Worm (Caenorhabditis elegans): ENCODE results near the gene taf-12.
"Not testable (repeated sequence)": the region's sequence is repeated elsewhere in the genome, so short reads cannot be mapped to it uniquely, and the experiment has no call there.

Gene taf-12

DNA sequence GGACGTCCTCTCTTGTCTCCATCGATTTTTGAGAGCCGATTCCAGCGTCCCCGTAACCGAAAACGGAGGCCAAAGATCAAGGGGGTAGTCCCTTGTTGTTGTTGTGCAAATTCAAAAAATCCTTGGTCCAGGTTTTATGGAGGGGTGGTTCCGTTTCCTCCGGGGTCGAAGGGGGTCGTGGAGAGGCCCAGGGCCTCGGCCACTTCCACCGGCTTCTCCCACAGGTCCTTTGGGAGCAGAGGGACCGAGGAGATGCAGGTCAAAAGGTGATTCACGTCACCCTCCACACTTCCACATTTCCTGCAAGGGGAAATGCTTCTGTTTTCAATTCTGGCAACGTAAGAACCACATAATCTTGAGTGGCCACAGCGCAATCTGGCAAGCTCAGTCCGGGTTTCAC, 14.6 kb upstream of the taf-12 start, which contains the start of gene fbxb-22:
fbxb-22 (minus strand) TSS at position 61 of the 400 bp plus-strand sequence.
- TF ChIP-seq unc-62 (GFP tag; optimal IDR thresholded peaks at IDR 0.05): not testable (repeated sequence)

DNA sequence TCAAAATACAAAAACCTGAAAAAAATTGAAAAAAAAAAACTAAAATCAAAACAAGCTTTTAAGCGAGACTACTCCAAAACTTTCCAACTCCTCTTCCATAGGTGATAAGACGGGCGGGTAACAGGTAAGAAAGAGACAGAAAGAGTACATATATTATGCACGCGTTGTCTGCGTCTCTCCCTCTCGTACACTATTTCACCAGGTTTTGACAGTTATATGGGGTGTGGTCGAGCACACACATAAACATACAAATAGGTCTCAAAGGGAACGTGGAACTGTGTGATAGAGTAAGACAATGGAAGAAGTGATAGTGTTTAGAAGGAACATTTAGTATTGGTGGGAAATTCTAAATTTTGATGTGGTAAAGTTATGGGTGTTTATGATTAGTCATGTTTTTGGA, 12.5 kb upstream of the taf-12 start:
- TF ChIP-seq unc-62 (GFP tag; optimal IDR thresholded peaks at IDR 0.05): no peak

DNA sequence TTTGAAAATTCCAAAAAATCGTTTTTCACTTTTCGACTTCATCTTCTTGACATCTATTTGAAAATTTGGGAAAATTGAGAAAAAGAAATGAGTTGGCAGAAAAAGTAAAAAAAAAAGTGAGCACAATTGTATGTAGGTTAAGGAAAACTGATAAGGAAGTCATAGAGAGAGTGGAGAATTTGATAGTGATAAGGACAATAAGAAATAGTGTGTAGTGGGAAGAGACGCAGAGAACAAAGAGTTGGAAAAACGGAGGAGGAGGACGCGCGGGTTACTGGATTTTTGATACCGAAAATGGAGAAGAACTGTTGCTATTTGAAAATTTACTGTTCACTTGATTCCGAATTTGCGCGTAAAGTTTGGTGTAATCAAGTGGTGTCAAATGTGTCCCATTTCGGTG, 9.7 kb upstream of the taf-12 start, which contains the start of gene Y56A3A.6:
Y56A3A.6 (minus strand) TSS at position 53 of the 400 bp plus-strand sequence.
- no peak for TF ChIP-seq unc-62 (GFP tag; optimal IDR thresholded peaks at IDR 0.05)

DNA sequence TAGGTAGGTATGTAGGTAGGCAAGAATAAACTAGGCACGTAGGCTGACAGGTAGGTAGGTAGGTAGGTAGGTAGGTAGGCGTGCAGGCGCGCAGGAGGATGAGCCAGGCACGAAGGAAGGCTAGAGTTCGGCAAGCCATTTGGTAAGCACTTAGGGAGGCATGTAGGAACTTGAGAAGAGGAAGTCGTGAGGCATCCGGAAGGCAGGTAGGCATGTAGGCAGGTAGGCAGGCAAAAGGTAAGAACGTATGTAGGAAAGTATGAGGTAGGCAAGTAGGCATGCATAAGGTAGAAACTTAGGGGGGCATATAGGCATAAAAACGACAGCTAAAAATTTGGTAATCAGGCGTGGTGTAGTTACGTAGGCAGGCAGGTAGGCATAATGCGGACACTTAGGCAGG, 7.0 kb upstream of the taf-12 start:
- TF ChIP-seq unc-62 (GFP tag; optimal IDR thresholded peaks at IDR 0.05): no peak

DNA sequence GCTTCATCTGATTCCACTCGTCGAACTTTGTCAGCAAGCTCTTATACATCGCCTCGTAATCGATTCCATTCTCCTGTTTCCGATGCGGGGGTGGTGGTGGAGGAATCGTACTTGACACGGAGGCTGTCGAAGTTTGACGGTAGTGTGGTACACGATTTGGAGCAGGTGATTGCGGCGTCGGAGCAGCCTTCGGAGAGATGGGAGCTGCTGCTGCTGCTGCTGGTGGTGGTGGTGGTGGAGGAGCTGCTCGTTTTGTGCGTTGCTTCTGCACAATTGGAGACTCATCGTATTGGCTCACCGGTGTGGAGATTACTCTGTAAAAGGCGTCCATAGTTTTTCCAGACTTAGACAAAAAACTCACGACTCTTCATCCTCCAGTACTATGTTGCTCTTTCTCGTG, 5.2 kb upstream of the taf-12 start:
- no peak for TF ChIP-seq unc-62 (GFP tag; optimal IDR thresholded peaks at IDR 0.05)

DNA sequence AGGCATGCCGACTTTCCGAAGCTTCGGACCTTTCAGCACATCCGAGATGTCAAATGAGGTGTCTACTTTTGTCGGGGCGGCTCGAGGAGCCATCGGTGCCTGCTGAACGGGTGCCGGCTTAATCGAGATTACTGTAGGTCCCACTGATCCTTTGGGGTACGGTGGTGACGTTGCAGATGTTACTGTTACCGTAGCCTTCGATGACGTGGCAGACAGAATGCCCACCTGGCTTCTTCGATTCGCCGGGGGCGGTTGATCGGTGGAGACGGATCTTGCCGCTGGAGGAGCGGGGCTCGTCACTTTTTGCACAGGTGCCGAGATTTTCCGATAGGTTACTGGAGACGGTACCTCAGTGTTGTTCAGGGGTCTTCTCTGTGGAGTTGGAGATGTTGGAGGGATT, 2.5 kb upstream of the taf-12 start:
- no peak for TF ChIP-seq unc-62 (GFP tag; optimal IDR thresholded peaks at IDR 0.05)

DNA sequence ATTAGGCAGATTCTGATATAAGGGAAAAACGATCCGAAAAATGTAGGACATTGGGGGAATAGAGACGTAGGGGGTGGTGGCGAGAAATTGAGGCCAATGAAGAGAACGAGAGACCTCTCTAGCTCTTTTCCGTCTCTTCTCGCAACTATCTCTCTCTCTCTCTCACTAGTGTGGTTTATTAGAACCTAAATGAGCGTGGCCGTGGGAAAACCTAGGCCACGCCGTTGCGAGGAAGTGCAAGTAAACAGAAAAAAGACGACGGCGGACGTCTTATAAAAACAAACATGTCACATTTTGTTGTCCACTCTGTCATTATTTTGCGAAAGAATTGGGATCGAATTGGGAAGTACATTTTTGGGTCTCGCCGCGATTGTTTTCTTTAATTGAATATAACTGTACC, 928 bp upstream of the taf-12 start:
- no peak for TF ChIP-seq unc-62 (GFP tag; optimal IDR thresholded peaks at IDR 0.05)

DNA sequence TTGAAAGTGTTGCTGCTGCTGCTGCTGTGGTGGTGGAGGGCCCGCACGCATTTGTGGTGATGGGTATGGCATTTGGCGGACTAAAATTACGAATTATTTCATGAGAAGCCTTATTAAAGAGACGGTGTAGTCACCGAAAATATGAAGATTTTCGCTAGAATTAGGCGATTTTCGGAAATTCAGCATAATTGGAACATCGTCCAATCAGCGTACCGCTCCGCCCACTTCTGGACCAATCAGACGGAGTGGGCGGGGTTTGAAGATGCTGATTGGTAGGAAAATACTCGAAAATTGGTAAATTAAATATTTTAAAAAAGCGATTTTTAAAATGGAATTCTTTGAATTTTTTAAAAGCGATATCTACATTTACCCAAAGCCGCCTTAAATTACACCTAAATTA, 3.0 kb downstream of the taf-12 start:
- TF ChIP-seq unc-62 (GFP tag; optimal IDR thresholded peaks at IDR 0.05): no peak

DNA sequence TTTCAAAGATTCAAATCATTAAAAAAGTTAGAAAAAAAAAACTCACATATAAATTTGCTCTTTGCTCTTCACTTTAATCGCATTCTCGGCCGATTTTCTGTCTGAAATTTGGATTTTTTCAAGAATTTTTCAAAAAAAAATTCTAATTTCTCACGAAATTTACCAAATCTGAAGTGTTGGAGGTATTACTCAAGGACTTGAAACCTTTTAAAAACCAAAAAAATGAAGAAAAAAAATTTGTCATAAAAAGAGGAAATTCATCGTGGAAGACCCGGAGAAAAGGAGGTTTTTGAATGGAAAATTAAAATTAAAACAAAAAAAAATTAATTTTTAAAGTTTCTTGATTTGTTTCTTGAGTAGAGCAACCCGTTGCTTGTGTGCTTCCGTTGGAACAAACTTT, 6.9 kb downstream of the taf-12 start, which contains the start of gene Y56A3A.2:
Y56A3A.2 (minus strand) TSS at position 101 of the 400 bp plus-strand sequence.
- TF ChIP-seq unc-62 (GFP tag; optimal IDR thresholded peaks at IDR 0.05): no peak

DNA sequence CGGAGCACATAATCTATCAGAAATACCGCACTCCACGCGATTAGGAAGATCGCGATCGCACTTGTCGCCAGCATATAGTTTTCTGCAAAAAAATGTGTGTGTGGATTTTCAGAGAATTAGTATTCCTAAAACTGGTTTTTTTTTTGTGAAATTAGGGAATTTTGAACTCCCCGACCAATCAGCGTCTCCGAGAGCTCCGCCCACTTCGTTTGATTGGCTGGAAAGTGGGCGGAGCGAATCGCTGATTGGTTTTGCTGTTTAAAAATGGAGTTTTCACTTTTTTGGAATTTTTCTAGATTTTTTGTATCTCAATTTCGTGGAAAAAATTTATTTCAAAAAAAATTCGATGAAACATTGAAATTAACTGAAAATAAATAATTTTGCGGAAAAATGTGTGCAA, 8.0 kb downstream of the taf-12 start:
- no peak for TF ChIP-seq unc-62 (GFP tag; optimal IDR thresholded peaks at IDR 0.05)

DNA sequence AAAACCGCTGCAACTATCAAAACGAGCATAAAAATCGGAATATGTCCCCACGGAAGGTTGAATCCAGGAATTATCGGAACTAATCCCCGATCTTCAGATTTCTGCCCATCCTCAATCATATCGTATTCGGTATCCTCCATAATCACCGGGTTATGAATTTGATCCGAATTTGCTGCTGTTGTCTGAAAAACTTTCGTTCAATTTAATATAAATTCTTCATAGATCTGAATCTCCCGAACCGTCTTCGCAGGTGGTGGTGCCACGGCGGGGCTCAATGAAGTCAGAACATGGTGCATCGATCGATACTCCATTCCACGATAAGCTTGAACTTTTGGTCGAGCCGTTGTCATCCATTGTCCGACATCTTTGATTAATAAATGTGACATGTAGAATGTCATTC, 12.2 kb downstream of the taf-12 start:
- TF ChIP-seq unc-62 (GFP tag; optimal IDR thresholded peaks at IDR 0.05): no peak

DNA sequence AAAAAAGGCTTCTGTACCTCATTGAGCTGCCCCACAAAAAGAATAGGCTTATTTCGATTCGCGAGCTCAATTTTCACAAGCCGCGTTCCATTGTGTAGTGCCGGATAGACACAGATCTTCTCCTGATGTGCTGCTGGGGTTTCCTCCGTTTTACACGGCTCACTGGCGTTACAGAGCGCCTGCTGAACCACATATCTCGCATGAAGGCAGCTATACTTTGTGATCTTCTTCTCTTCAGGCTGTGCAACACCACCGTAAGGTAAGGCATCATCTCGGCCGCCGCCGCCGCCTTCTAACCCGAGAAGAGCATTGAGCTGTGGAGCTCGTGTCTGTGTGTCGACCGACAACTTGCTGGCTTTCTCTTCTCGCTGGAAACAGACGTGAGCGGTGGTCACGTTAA, 15.5 kb downstream of the taf-12 start:
- TF ChIP-seq unc-62 (GFP tag; optimal IDR thresholded peaks at IDR 0.05): no peak

DNA sequence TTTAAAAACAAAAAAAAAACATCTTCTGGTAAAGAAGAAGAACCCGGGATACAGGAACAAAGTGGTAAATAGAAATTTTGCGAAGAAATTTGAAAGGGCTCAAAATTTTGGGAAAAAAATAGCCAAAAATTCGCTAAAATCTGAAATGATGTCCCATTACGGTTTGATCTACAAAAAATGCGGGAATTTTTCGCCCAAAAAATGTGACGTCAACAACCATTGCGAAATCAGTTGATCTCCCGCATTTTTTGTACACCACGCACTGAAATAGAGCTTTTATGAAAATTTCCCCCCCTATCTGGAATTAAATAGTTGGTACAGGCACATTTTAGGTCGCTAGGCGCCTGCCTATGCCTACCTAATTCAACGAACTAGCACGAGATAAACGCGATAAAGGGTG, 19.5 kb downstream of the taf-12 start:
- no peak for TF ChIP-seq unc-62 (GFP tag; optimal IDR thresholded peaks at IDR 0.05)

DNA sequence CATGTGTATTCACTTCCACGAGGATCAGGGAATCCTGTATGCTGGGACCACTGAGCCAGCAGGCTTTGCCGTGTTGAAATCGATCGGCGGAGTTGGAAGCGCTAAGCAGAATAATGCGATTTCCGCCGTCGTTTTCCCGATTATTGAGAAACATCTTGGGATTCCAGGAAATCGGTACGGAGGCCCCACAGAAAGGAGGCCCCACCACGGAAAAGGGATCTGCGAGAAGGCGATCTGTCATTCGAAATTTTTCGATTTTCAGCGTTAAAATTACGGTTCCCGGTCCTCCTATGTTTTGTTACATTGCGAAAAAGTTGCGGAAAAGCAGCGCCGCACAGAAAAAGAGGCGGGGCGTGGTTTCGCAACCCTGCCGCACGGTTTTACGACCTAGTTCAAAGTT, 20.8 kb downstream of the taf-12 start:
- TF ChIP-seq unc-62 (GFP tag; optimal IDR thresholded peaks at IDR 0.05): no peak

DNA sequence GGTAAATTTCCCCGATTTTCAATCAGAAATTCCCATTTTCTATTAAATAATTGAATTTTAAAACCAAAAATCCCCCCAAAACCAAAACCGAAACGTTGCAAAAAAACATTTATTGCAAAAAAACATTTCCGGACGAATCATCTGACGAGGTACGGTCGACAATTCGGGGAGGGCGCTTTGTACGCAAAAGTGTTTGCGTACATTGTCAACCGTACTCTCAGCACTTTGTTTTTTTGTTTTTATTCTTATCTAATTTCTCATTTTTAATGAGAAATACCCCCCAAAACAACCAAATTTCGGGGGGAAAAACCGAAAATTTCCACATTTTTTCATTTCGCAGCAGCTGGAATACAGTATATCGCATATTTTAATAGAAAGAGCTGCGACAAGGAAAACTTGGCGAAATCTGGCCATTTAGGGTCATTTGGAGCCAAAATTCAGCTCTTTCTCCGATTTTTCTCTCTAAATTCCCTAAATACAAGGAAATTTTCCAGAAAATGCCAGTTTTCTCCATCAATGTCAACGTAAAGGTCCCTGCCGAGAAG, 21.4 kb downstream of the taf-12 start, which contains the start of gene mif-1:
mif-1 (plus strand) TSS at position 495 of the 545 bp plus-strand sequence.
- TF ChIP-seq unc-62 (GFP tag; optimal IDR thresholded peaks at IDR 0.05): no peak

DNA sequence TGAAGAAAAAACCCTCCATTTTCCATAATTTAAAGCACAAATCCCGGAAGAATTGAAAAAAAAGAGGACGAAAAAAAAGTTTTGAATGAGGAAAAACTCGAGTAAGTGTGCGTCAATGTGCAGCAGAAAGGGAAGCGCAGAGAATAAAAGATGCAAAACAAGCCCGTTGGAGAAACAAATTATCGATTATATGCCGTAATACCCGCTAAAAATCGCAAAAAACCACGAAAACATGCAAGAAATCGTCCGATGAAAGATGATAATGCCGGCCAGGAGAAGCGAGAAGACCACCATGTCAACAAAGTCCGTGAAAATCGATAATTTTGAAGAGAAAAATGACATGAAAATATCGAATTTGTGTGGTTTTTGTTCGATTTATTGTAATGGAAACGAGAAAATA, 22.1 kb downstream of the taf-12 start:
- TF ChIP-seq unc-62 (GFP tag; optimal IDR thresholded peaks at IDR 0.05): no peak

DNA sequence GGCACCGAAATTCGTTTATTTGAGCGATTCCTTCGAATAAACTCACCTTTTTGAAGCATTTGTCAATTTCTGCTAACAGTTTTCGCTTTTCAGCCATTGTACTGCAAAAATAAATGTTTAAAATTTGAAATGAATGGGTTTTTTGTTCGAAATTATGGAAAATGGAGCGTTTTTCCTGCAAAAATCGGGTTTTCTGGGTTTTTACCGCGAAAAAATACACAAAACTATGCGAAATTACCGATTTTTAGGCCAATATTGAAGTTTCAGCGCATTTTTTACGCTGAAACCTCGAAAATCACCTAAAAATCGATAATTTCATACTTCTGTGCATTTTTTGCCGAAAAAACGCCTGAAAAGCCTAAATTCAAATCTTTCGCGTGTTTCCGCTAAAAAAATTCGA, 22.7 kb downstream of the taf-12 start, which contains the start of gene ntl-3:
ntl-3 (minus strand) TSS at position 101 of the 400 bp plus-strand sequence.
- TF ChIP-seq unc-62 (GFP tag; optimal IDR thresholded peaks at IDR 0.05): no peak

DNA sequence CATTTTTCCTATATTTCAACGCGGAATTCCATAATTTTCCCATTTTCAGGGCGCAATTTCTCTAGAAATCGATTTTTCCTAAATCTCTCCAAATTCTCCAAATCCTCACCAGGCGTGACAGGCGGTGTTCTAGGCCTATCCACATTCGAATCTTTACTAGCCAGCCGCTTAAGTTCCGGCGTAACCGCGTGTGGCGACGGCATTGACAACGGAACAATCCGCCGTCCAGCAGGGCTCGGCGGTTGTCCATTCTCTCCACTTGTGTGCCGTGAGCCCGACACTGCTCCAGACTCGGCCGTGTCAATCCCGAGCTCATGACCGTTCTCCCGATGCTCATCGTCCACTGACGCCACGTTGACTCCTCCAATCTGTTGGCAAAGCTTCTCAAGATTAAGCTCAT, 26.1 kb downstream of the taf-12 start:
- no peak for TF ChIP-seq unc-62 (GFP tag; optimal IDR thresholded peaks at IDR 0.05)

All from whole organism, dauer.